Worm (Caenorhabditis elegans): ENCODE results near the gene F54C9.11.

The F54C9.11 gene

ce11 chrII:8602337-8602944 lies 17.6 kb upstream of the F54C9.11 start, which contains the start of the genes cpf-1 and rpl-26:
Gene cpf-1 (minus strand): TSS chrII:8602440.
Gene rpl-26 (plus strand): TSS chrII:8602785.
- TF ChIP-seq ztf-23 (GFP tag; IDR thresholded peaks at IDR 0.05) (no peak), med-1 (GFP tag; optimal IDR thresholded peaks at IDR 0.05; ENCODE audit: insufficient read depth) (no peak), cog-1 (tag; optimal IDR thresholded peaks at IDR 0.05) (no peak), ztf-29 (GFP tag; IDR thresholded peaks at IDR 0.05) (no peak), tab-1 (GFP tag; IDR thresholded peaks at IDR 0.05) (no peak), flt-1 (GFP tag; IDR thresholded peaks at IDR 0.05) (no peak), T22C8.4 (GFP tag; IDR thresholded peaks at IDR 0.05) (no peak), ref-1 (GFP tag; conservative IDR thresholded peaks at IDR 0.05) (no peak), klf-2 (GFP tag; conservative IDR thresholded peaks at IDR 0.05) (no peak)

ce11 chrII:8600165-8600564 lies 15.3 kb upstream of the F54C9.11 start, which contains the start of gene pigg-1:
Gene pigg-1 (minus strand): TSS chrII:8600265.
- no peak for TF ChIP-seq ztf-29 (GFP tag; IDR thresholded peaks at IDR 0.05)
- TF ChIP-seq flt-1 (GFP tag; IDR thresholded peaks at IDR 0.05), result no peak
- no peak for TF ChIP-seq ref-1 (GFP tag; conservative IDR thresholded peaks at IDR 0.05)
- TF ChIP-seq med-1 (GFP tag; optimal IDR thresholded peaks at IDR 0.05; ENCODE audit: insufficient read depth), result no peak
- TF ChIP-seq cog-1 (tag; optimal IDR thresholded peaks at IDR 0.05), result no peak
- no peak for TF ChIP-seq tab-1 (GFP tag; IDR thresholded peaks at IDR 0.05)
- TF ChIP-seq ztf-23 (GFP tag; IDR thresholded peaks at IDR 0.05), result no peak
- no peak for TF ChIP-seq T22C8.4 (GFP tag; IDR thresholded peaks at IDR 0.05)
- TF ChIP-seq klf-2 (GFP tag; conservative IDR thresholded peaks at IDR 0.05), result no peak

- TF ChIP-seq cog-1 (tag; optimal IDR thresholded peaks at IDR 0.05) (no peak), ref-1 (GFP tag; conservative IDR thresholded peaks at IDR 0.05) (no peak), flt-1 (GFP tag; IDR thresholded peaks at IDR 0.05) (no peak), T22C8.4 (GFP tag; IDR thresholded peaks at IDR 0.05) (no peak), ztf-23 (GFP tag; IDR thresholded peaks at IDR 0.05) (no peak), tab-1 (GFP tag; IDR thresholded peaks at IDR 0.05) (no peak), klf-2 (GFP tag; conservative IDR thresholded peaks at IDR 0.05) (no peak), ztf-29 (GFP tag; IDR thresholded peaks at IDR 0.05) (no peak), med-1 (GFP tag; optimal IDR thresholded peaks at IDR 0.05; ENCODE audit: insufficient read depth) (no peak)
These were observed 14.3 kb upstream of the F54C9.11 start, which contains the start of gene F28C6.5 for ce11 chrII:8599214-8599613. Gene F28C6.5 (plus strand): TSS chrII:8599514.

- TF ChIP-seq cog-1 (tag; optimal IDR thresholded peaks at IDR 0.05) (no peak), ref-1 (GFP tag; conservative IDR thresholded peaks at IDR 0.05) (no peak), med-1 (GFP tag; optimal IDR thresholded peaks at IDR 0.05; ENCODE audit: insufficient read depth) (no peak), ztf-23 (GFP tag; IDR thresholded peaks at IDR 0.05) (no peak), flt-1 (GFP tag; IDR thresholded peaks at IDR 0.05) (no peak)
These were observed 9.1 kb upstream of the F54C9.11 start, which contains the start of gene aptf-3 for ce11 chrII:8593840-8594625. Gene aptf-3 (plus strand): TSS chrII:8594190.

- TF ChIP-seq med-1 (GFP tag; optimal IDR thresholded peaks at IDR 0.05; ENCODE audit: insufficient read depth), result no peak
- TF ChIP-seq T22C8.4 (GFP tag; IDR thresholded peaks at IDR 0.05), result no peak
- TF ChIP-seq cog-1 (tag; optimal IDR thresholded peaks at IDR 0.05), result no peak
- TF ChIP-seq tab-1 (GFP tag; IDR thresholded peaks at IDR 0.05), result no peak
- TF ChIP-seq ztf-29 (GFP tag; IDR thresholded peaks at IDR 0.05), result no peak
- TF ChIP-seq klf-2 (GFP tag; conservative IDR thresholded peaks at IDR 0.05), result no peak
- no peak for TF ChIP-seq ztf-23 (GFP tag; IDR thresholded peaks at IDR 0.05)
- no peak for TF ChIP-seq flt-1 (GFP tag; IDR thresholded peaks at IDR 0.05)
These were observed 5.8 kb upstream of the F54C9.11 start, which contains the start of gene aptf-4 for ce11 chrII:8590684-8591083. Gene aptf-4 (plus strand): TSS chrII:8590984.

ce11 chrII:8589227-8589626 lies 4.3 kb upstream of the F54C9.11 start:
- TF ChIP-seq tab-1 (GFP tag; IDR thresholded peaks at IDR 0.05) (no peak), ref-1 (GFP tag; conservative IDR thresholded peaks at IDR 0.05) (no peak), klf-2 (GFP tag; conservative IDR thresholded peaks at IDR 0.05) (no peak), T22C8.4 (GFP tag; IDR thresholded peaks at IDR 0.05) (no peak), ztf-23 (GFP tag; IDR thresholded peaks at IDR 0.05) (no peak), cog-1 (tag; optimal IDR thresholded peaks at IDR 0.05) (no peak), med-1 (GFP tag; optimal IDR thresholded peaks at IDR 0.05; ENCODE audit: insufficient read depth) (no peak), ztf-29 (GFP tag; IDR thresholded peaks at IDR 0.05) (no peak), flt-1 (GFP tag; IDR thresholded peaks at IDR 0.05) (no peak)

- TF ChIP-seq ztf-23 (GFP tag; IDR thresholded peaks at IDR 0.05) (no peak), T22C8.4 (GFP tag; IDR thresholded peaks at IDR 0.05) (no peak), tab-1 (GFP tag; IDR thresholded peaks at IDR 0.05) (no peak), med-1 (GFP tag; optimal IDR thresholded peaks at IDR 0.05; ENCODE audit: insufficient read depth) (no peak), ztf-29 (GFP tag; IDR thresholded peaks at IDR 0.05) (no peak), ref-1 (GFP tag; conservative IDR thresholded peaks at IDR 0.05) (no peak), flt-1 (GFP tag; IDR thresholded peaks at IDR 0.05) (no peak), klf-2 (GFP tag; conservative IDR thresholded peaks at IDR 0.05) (no peak), cog-1 (tag; optimal IDR thresholded peaks at IDR 0.05) (no peak)
These were observed 3.6 kb upstream of the F54C9.11 start for ce11 chrII:8588442-8588841.

- TF ChIP-seq klf-2 (GFP tag; conservative IDR thresholded peaks at IDR 0.05), result no peak
These were observed 2.9 kb upstream of the F54C9.11 start for ce11 chrII:8587660-8588230.

ce11 chrII:8585921-8586320 lies 1.0 kb upstream of the F54C9.11 start:
- no peak for TF ChIP-seq flt-1 (GFP tag; IDR thresholded peaks at IDR 0.05)
- TF ChIP-seq T22C8.4 (GFP tag; IDR thresholded peaks at IDR 0.05), result no peak
- no peak for TF ChIP-seq klf-2 (GFP tag; conservative IDR thresholded peaks at IDR 0.05)
- no peak for TF ChIP-seq cog-1 (tag; optimal IDR thresholded peaks at IDR 0.05)
- no peak for TF ChIP-seq ref-1 (GFP tag; conservative IDR thresholded peaks at IDR 0.05)
- TF ChIP-seq ztf-29 (GFP tag; IDR thresholded peaks at IDR 0.05), result no peak
- no peak for TF ChIP-seq ztf-23 (GFP tag; IDR thresholded peaks at IDR 0.05)
- no peak for TF ChIP-seq med-1 (GFP tag; optimal IDR thresholded peaks at IDR 0.05; ENCODE audit: insufficient read depth)
- TF ChIP-seq tab-1 (GFP tag; IDR thresholded peaks at IDR 0.05), result no peak

Measured in whole organism, midembryonic.